Fruit fly (Drosophila melanogaster) whole organism, embryonic: Measurements from ENCODE around the gene Cpr30B.

Source experiments
- Abd-B ChIP-seq: fragments of 200-800 bp; sonication (Bioruptor generic); optimal IDR thresholded peaks from 2 replicates; lab custom pipeline; 2018; ENCODE audit warnings: missing biosample characterization, mild to moderate bottlenecking, missing genetic modification characterization, moderate library complexity
- Asciz ChIP-seq: fragments of 200-800 bp; sonication (Bioruptor generic); optimal IDR thresholded peaks from 2 replicates; lab custom pipeline; 2017; ENCODE audit warnings: missing biosample characterization, mild to moderate bottlenecking, missing genetic modification characterization, missing genetic modification reagents
- Atf3 ChIP-seq: fragments of 200-800 bp; sonication (Bioruptor generic); optimal IDR thresholded peaks from 3 replicates; lab custom pipeline; 2016; ENCODE audit warnings: missing biosample characterization, missing genetic modification characterization
- CG10321 ChIP-seq: fragments of 200-800 bp; sonication (Bioruptor generic); IDR thresholded peaks from 2 replicates; pipeline ENCODE4 v1.3.6; 2022; ENCODE audit warnings: missing biosample characterization, missing genetic modification characterization
- CG10565 ChIP-seq: fragments of 200-800 bp; sonication (Bioruptor generic); optimal IDR thresholded peaks from 3 replicates; lab custom pipeline; 2016; ENCODE audit warnings: missing biosample characterization, mild to moderate bottlenecking, missing genetic modification characterization
- CG14050 ChIP-seq: fragments of 200-800 bp; sonication (Bioruptor generic); IDR thresholded peaks from 3 replicates; pipeline ENCODE4 v1.3.6; 2022; ENCODE audit warnings: missing biosample characterization, missing genetic modification characterization
- CG14441 ChIP-seq: fragments of 200-800 bp; sonication (Bioruptor generic); IDR thresholded peaks from 2 replicates; pipeline ENCODE4 v1.3.6; 2022; ENCODE audit warnings: missing biosample characterization, missing genetic modification characterization
- CG14710 ChIP-seq: fragments of 200-800 bp; sonication (Bioruptor generic); optimal IDR thresholded peaks from 3 replicates; lab custom pipeline; 2019; ENCODE audit warnings: missing biosample characterization, mild to moderate bottlenecking, missing genetic modification characterization, moderate library complexity
- CG1602 ChIP-seq: fragments of 200-800 bp; sonication (Bioruptor generic); optimal IDR thresholded peaks from 3 replicates; lab custom pipeline; 2016; ENCODE audit warnings: missing biosample characterization, missing genetic modification characterization
- CG1647 ChIP-seq: fragments of 200-800 bp; sonication (Bioruptor generic); optimal IDR thresholded peaks from 3 replicates; lab custom pipeline; 2016; ENCODE audit warnings: missing biosample characterization, missing genetic modification characterization
- CG17359 ChIP-seq: fragments of 200-800 bp; sonication (Bioruptor generic); optimal IDR thresholded peaks from 3 replicates; lab custom pipeline; 2018; ENCODE audit warnings: missing biosample characterization, mild to moderate bottlenecking, missing genetic modification characterization, moderate library complexity
- CG17385 ChIP-seq: fragments of 200-800 bp; sonication (Bioruptor generic); optimal IDR thresholded peaks from 3 replicates; lab custom pipeline; 2018; ENCODE audit warnings: missing biosample characterization, mild to moderate bottlenecking, missing genetic modification characterization
- CG1832 ChIP-seq: fragments of 200-800 bp; sonication (Bioruptor generic); optimal IDR thresholded peaks from 2 replicates; lab custom pipeline; 2017; ENCODE audit warnings: missing biosample characterization, mild to moderate bottlenecking, missing genetic modification characterization, inconsistent platforms
- CG18619 ChIP-seq: fragments of 200-800 bp; sonication (Bioruptor generic); optimal IDR thresholded peaks from 3 replicates; lab custom pipeline; 2017; ENCODE audit warnings: missing biosample characterization, mild to moderate bottlenecking, missing genetic modification characterization
- CG2199 ChIP-seq: fragments of 200-800 bp; sonication (Bioruptor generic); IDR thresholded peaks from 3 replicates; pipeline ENCODE4 v1.3.6; 2022; ENCODE audit warnings: missing biosample characterization, missing genetic modification characterization
- CG31388 ChIP-seq: fragments of 200-800 bp; sonication (Bioruptor generic); optimal IDR thresholded peaks from 2 replicates; lab custom pipeline; 2016; ENCODE audit warnings: missing biosample characterization, missing genetic modification characterization
- CG33557 ChIP-seq: fragments of 200-800 bp; sonication (Bioruptor generic); optimal IDR thresholded peaks from 2 replicates; lab custom pipeline; 2019; ENCODE audit warnings: missing biosample characterization, mild to moderate bottlenecking, missing genetic modification characterization, moderate library complexity
- CG3726 ChIP-seq: fragments of 200-800 bp; sonication (Bioruptor generic); IDR thresholded peaks from 3 replicates; pipeline ENCODE4, ENCODE4 v1.3.6; 2022; ENCODE audit warnings: missing biosample characterization, missing genetic modification characterization
- CG5245 ChIP-seq: fragments of 200-800 bp; sonication (Bioruptor generic); optimal IDR thresholded peaks from 3 replicates; lab custom pipeline; 2016; ENCODE audit warnings: missing biosample characterization, missing genetic modification characterization
- CG7372 ChIP-seq: fragments of 200-800 bp; sonication (Bioruptor generic); IDR thresholded peaks from 2 replicates; pipeline ENCODE4 v1.3.6; 2022; ENCODE audit warnings: missing biosample characterization, missing genetic modification characterization
- CG8765 ChIP-seq: fragments of 200-800 bp; sonication (Bioruptor generic); IDR thresholded peaks from 2 replicates; pipeline ENCODE4 v1.3.6; 2022; ENCODE audit warnings: missing biosample characterization, missing genetic modification characterization
- CG9727 ChIP-seq: fragments of 200-800 bp; sonication (Bioruptor generic); optimal IDR thresholded peaks from 3 replicates; lab custom pipeline; 2017; ENCODE audit warnings: missing biosample characterization, mild to moderate bottlenecking, missing genetic modification characterization
- CG9876 ChIP-seq: fragments of 200-800 bp; sonication (Bioruptor generic); optimal IDR thresholded peaks from 2 replicates; lab custom pipeline; 2016; ENCODE audit warnings: missing biosample characterization, missing genetic modification characterization
- Dbx ChIP-seq: fragments of 200-800 bp; sonication (Bioruptor generic); IDR thresholded peaks from 3 replicates; pipeline ENCODE4 v1.3.6; 2022; ENCODE audit warnings: missing biosample characterization, missing genetic modification characterization
- Doc3 ChIP-seq: fragments of 200-800 bp; sonication (Bioruptor generic); IDR thresholded peaks from 3 replicates; pipeline ENCODE4 v1.3.6; 2022; ENCODE audit warnings: missing biosample characterization, missing genetic modification characterization; ENCODE audit not compliant: partially characterized antibody
- E2f1 ChIP-seq: fragments of 200-800 bp; sonication (Bioruptor generic); IDR thresholded peaks from 2 replicates; pipeline ENCODE4 v1.3.6; 2022; ENCODE audit warnings: missing biosample characterization, missing genetic modification characterization
- Gug ChIP-seq: fragments of 200-800 bp; sonication (Bioruptor generic); IDR thresholded peaks from 4 replicates; pipeline ENCODE4 v1.3.6; 2022; ENCODE audit warnings: missing biosample characterization, missing genetic modification characterization
- Hmx ChIP-seq: fragments of 200-800 bp; sonication (Bioruptor generic); optimal IDR thresholded peaks from 2 replicates; lab custom pipeline; 2016; ENCODE audit warnings: missing biosample characterization, missing genetic modification characterization
- Mrtf ChIP-seq: fragments of 200-800 bp; sonication (Bioruptor generic); IDR thresholded peaks from 3 replicates; pipeline ENCODE4 v1.3.6; 2022; ENCODE audit warnings: missing biosample characterization, missing genetic modification characterization
- NC2β ChIP-seq: fragments of 200-800 bp; sonication (Bioruptor generic); optimal IDR thresholded peaks from 2 replicates; lab custom pipeline; 2016; ENCODE audit warnings: missing biosample characterization, missing genetic modification characterization
- Oaz ChIP-seq: fragments of 200-800 bp; sonication (Bioruptor generic); IDR thresholded peaks from 2 replicates; pipeline ENCODE4 v1.3.6; 2022; ENCODE audit warnings: missing biosample characterization, missing genetic modification characterization
- Optix ChIP-seq: fragments of 200-800 bp; sonication (Bioruptor generic); IDR thresholded peaks from 3 replicates; pipeline ENCODE4 v1.3.6; 2022; ENCODE audit warnings: missing biosample characterization, missing genetic modification characterization
- Poxn ChIP-seq: fragments of 200-800 bp; sonication (Bioruptor generic); IDR thresholded peaks from 2 replicates; pipeline ENCODE4 v1.3.6; 2022; ENCODE audit warnings: missing biosample characterization, missing genetic modification characterization
- Vsx1 ChIP-seq: fragments of 200-800 bp; sonication (Bioruptor generic); optimal IDR thresholded peaks from 2 replicates; lab custom pipeline; 2017; ENCODE audit warnings: missing biosample characterization, mild to moderate bottlenecking, missing genetic modification characterization, missing genetic modification reagents
- Xbp1 ChIP-seq: fragments of 200-800 bp; sonication (Bioruptor generic); optimal IDR thresholded peaks from 3 replicates; lab custom pipeline; 2016; ENCODE audit warnings: missing biosample characterization, mild to moderate bottlenecking, missing genetic modification characterization
- az2 ChIP-seq: fragments of 200-800 bp; sonication (Bioruptor generic); optimal IDR thresholded peaks from 3 replicates; lab custom pipeline; 2016; ENCODE audit warnings: missing biosample characterization, missing genetic modification characterization
- crp ChIP-seq, 2 experiments: fragments of 200-800 bp; sonication (Bioruptor generic); optimal IDR thresholded peaks; 2 replicates in 1 of 2; 3 replicates in 1 of 2; lab custom pipeline; 2017; ENCODE audit warnings: missing biosample characterization in 2 of 2, missing genetic modification characterization in 2 of 2, mild to moderate bottlenecking in 1 of 2, moderate library complexity in 1 of 2
- dmrt11E ChIP-seq: fragments of 200-800 bp; sonication (Bioruptor generic); optimal IDR thresholded peaks from 3 replicates; lab custom pipeline; 2018; ENCODE audit warnings: missing biosample characterization, mild to moderate bottlenecking, missing genetic modification characterization, moderate library complexity
- en ChIP-seq: fragments of 200-800 bp; sonication (Bioruptor generic); optimal IDR thresholded peaks from 2 replicates; lab custom pipeline; 2016; ENCODE audit warnings: missing biosample characterization, missing genetic modification characterization
- fd102C ChIP-seq: fragments of 200-800 bp; sonication (Bioruptor generic); optimal IDR thresholded peaks from 2 replicates; lab custom pipeline; 2018; ENCODE audit warnings: missing biosample characterization, mild to moderate bottlenecking, missing genetic modification characterization, moderate library complexity
- gcm2 ChIP-seq: fragments of 200-800 bp; sonication (Bioruptor generic); optimal IDR thresholded peaks from 2 replicates; lab custom pipeline; 2016; ENCODE audit warnings: missing biosample characterization, missing genetic modification characterization
- lmd ChIP-seq: fragments of 200-800 bp; sonication (Bioruptor generic); IDR thresholded peaks from 2 replicates; pipeline ENCODE4 v1.3.6; 2022; ENCODE audit warnings: missing biosample characterization, missing genetic modification characterization
- otp ChIP-seq: fragments of 200-800 bp; sonication (Bioruptor generic); IDR thresholded peaks from 3 replicates; pipeline ENCODE4, ENCODE4 v1.3.6; 2022; ENCODE audit warnings: missing biosample characterization, missing genetic modification characterization
- psq ChIP-seq: fragments of 200-800 bp; sonication (Bioruptor generic); optimal IDR thresholded peaks from 2 replicates; lab custom pipeline; 2017; ENCODE audit warnings: missing biosample characterization, missing genetic modification characterization
- run ChIP-seq: fragments of 200-800 bp; sonication (Bioruptor generic); optimal IDR thresholded peaks from 3 replicates; lab custom pipeline; 2018; ENCODE audit warnings: missing biosample characterization, mild to moderate bottlenecking, missing genetic modification characterization
- sens-2 ChIP-seq: fragments of 200-800 bp; sonication (Bioruptor generic); IDR thresholded peaks from 2 replicates; pipeline ENCODE4 v1.3.6; 2022; ENCODE audit warnings: missing biosample characterization, missing genetic modification characterization
- stc ChIP-seq: fragments of 200-800 bp; sonication (Bioruptor generic); IDR thresholded peaks from 2 replicates; pipeline ENCODE4 v1.3.6; 2022; ENCODE audit warnings: missing biosample characterization, missing genetic modification characterization
- tap ChIP-seq: fragments of 200-800 bp; optimal IDR thresholded peaks from 3 replicates; lab custom pipeline; 2019; ENCODE audit warnings: missing biosample characterization, mild to moderate bottlenecking, missing genetic modification characterization, moderate library complexity
- ttk ChIP-seq: fragments of 200-800 bp; sonication (Bioruptor generic); IDR thresholded peaks from 2 replicates; pipeline ENCODE4 v2.1.2; 2022; ENCODE audit warnings: missing biosample characterization, missing genetic modification characterization
- usp ChIP-seq: fragments of >200 bp; optimal IDR thresholded peaks from 2 replicates; lab custom pipeline; 2017; ENCODE audit warnings: missing biosample characterization, missing genetic modification characterization

The Cpr30B gene

DNA sequence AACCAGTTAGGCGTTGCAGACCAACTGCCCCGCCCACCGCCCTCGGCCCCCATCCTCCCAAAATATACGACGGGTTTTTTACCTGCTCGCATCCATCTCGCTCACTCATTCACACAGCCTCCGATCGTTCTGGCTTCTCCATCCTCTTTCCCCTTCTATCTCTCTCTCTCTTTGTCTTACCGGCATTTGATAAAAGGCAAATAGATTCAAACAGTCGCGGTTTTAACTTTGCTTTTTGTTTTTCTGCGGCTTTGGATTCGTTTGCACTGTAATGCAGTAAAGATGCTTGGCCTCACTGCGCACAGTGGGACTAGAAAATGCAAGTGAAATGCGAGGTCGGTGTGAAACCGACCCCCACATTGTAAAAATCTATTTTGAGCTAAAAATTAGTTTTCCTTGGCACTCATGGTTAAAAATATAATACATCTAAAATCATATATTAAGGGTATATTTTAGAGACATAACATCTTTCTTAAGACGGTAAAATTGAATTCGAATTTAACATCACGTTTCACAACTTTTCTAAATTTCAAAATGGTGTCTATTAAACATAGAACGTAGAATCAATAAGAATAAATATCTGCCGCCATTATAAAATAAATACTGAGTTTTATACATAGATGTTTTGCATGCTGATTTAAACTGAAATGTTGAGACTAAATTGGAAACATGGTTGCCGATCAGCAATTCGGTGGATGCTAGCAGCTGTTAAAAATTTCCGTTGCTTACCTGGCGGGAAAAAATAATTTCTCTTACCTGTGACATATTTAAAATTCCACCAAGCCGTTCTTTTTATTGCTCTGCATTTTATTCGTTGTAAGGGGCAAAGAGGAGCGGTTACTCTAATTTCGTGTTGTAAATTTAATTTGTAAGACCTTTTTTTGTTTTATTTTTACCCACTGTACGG is 46.0 kb upstream of the Cpr30B start (continued):
- TF ChIP-seq Vsx1 (GFP tag; lab: Kevin White, UChicago) (no peak), Hmx (no peak), ttk (GFP tag; lab: Robert Waterston, UW) (no peak), CG1602 (GFP tag; lab: Kevin White, UChicago) (no peak), Atf3 (GFP tag; lab: Kevin White, UChicago) (no peak), CG17385 (GFP tag; lab: Kevin White, UChicago) (peak; percentile 2), run (tag; lab: Kevin White, UChicago) (no peak), Xbp1 (GFP tag; lab: Kevin White, UChicago) (peak; percentile 6), CG8765 (GFP tag; lab: Robert Waterston, UW) (0 out of 2 replicates have a peak, but pooled peaks have one; percentile 24), CG14441 (GFP tag; lab: Robert Waterston, UW) (peak; percentile 44; the same call in 1 of the 2 replicates), E2f1 (no peak), CG7372 (no peak), psq (GFP tag; lab: Kevin White, UChicago) (no peak), CG2199 (GFP tag; lab: Robert Waterston, UW) (peak; percentile 84), CG9876 (GFP tag; lab: Kevin White, UChicago) (no peak), otp (GFP tag; lab: Robert Waterston, UW) (no peak), lmd (GFP tag; lab: Robert Waterston, UW) (no peak), gcm2 (GFP tag; lab: Kevin White, UChicago) (no peak), Dbx (GFP tag; lab: Robert Waterston, UW) (0 out of 3 replicates have a peak, but pooled peaks have one; percentile 36), en (GFP tag; lab: Kevin White, UChicago) (no peak), fd102C (GFP tag; lab: Kevin White, UChicago) (no peak), CG1832 (GFP tag; lab: Kevin White, UChicago) (peak; percentile 83), Mrtf (no peak), CG9727 (GFP tag; lab: Kevin White, UChicago) (peak; percentile 32), Gug (GFP tag; lab: Robert Waterston, UW) (no peak; the same call in 3 of the 4 replicates), usp (GFP tag; lab: Kevin White, UChicago) (no peak), az2 (peak; percentile 28), CG3726 (GFP tag; lab: Robert Waterston, UW) (no peak), crp (GFP tag; optimal IDR thresholded peaks at IDR 0.05; lab: Kevin White, UChicago) (no peak), Poxn (GFP tag; lab: Robert Waterston, UW) (no peak), CG14710 (tag; lab: Kevin White, UChicago) (no peak), CG1647 (GFP tag; lab: Kevin White, UChicago) (no peak), CG18619 (GFP tag; lab: Kevin White, UChicago) (no peak), CG14050 (GFP tag; lab: Robert Waterston, UW) (no peak), CG5245 (GFP tag; lab: Kevin White, UChicago) (no peak), stc (0 out of 2 replicates have a peak, but pooled peaks have one; percentile 12), CG31388 (GFP tag; lab: Kevin White, UChicago) (no peak), dmrt11E (tag; lab: Kevin White, UChicago) (no peak), CG10321 (GFP tag; lab: Robert Waterston, UW) (0 out of 2 replicates have a peak, but pooled peaks have one; percentile 16), Doc3 (GFP tag; lab: Robert Waterston, UW) (no peak), CG33557 (GFP tag; lab: Kevin White, UChicago) (no peak), Optix (GFP tag; lab: Robert Waterston, UW) (no peak; the same call in 2 of the 3 replicates), Asciz (GFP tag; lab: Kevin White, UChicago) (peak; percentile 28), CG17359 (tag; lab: Kevin White, UChicago) (no peak), NC2β (GFP tag; lab: Kevin White, UChicago) (no peak), tap (tag; lab: Kevin White, UChicago) (no peak), Oaz (GFP tag; lab: Robert Waterston, UW) (no peak), CG10565 (GFP tag; lab: Kevin White, UChicago) (no peak), sens-2 (GFP tag; lab: Robert Waterston, UW) (no peak), Abd-B (GFP tag; lab: Kevin White, UChicago) (no peak)
